Worm (Caenorhabditis elegans): ENCODE results near the gene pis-1.

Gene pis-1

ce11 chrIV:9832586-9832985 lies 36.2 kb upstream of the pis-1 start, which contains the start of gene kin-21:
Gene kin-21, plus strand, starts transcription at chrIV:9832886.
- no peak for TF ChIP-seq php-3 (GFP tag; IDR thresholded peaks at IDR 0.05)
- no peak for TF ChIP-seq ceh-20 (GFP tag; IDR thresholded peaks at IDR 0.05)
- TF ChIP-seq lin-15B (tag; optimal IDR thresholded peaks at IDR 0.05): no peak
- TF ChIP-seq unc-62 (GFP tag; optimal IDR thresholded peaks at IDR 0.05 in 1 of 2): no peak
- no peak for TF ChIP-seq unc-62 (tag; optimal IDR thresholded peaks at IDR 0.05)
- no peak for TF ChIP-seq nhr-28 (tag; optimal IDR thresholded peaks at IDR 0.05)
- TF ChIP-seq snpc-4 (tag; optimal IDR thresholded peaks at IDR 0.05): no peak
- TF ChIP-seq nhr-6 (tag; optimal IDR thresholded peaks at IDR 0.05): no peak
- TF ChIP-seq egl-27 (tag; optimal IDR thresholded peaks at IDR 0.05): no peak
- no peak for TF ChIP-seq mdt-29 (GFP tag; IDR thresholded peaks at IDR 0.05)
- TF ChIP-seq ces-1 (GFP tag; optimal IDR thresholded peaks at IDR 0.05): no peak
- no peak for TF ChIP-seq D1046.2 (GFP tag; IDR thresholded peaks at IDR 0.05)
- no peak for TF ChIP-seq F37D6.2 (tag; optimal IDR thresholded peaks at IDR 0.05)
- TF ChIP-seq F49E8.2 (tag; optimal IDR thresholded peaks at IDR 0.05; ENCODE audit: borderline replicate concordance): no peak
- no peak for TF ChIP-seq dmd-8 (GFP tag; IDR thresholded peaks at IDR 0.05)
- no peak for TF ChIP-seq gei-8 (GFP tag; optimal IDR thresholded peaks at IDR 0.05)
- no peak for TF ChIP-seq ZK337.2 (GFP tag; IDR thresholded peaks at IDR 0.05)

- TF ChIP-seq unc-130 (GFP tag; optimal IDR thresholded peaks at IDR 0.05) (peak; percentile 8), ceh-82 (tag; optimal IDR thresholded peaks at IDR 0.05) (no peak), lin-38 (GFP tag; IDR thresholded peaks at IDR 0.05) (peak; percentile 95), daf-12 (tag; optimal IDR thresholded peaks at IDR 0.05) (no peak), nhr-25 (tag; optimal IDR thresholded peaks at IDR 0.05; ENCODE audit: borderline replicate concordance, insufficient read depth) (no peak), pha-4 (GFP tag; IDR thresholded peaks at IDR 0.05) (no peak), pha-4 (tag; optimal IDR thresholded peaks at IDR 0.05) (no peak), tra-1 (GFP tag; IDR thresholded peaks at IDR 0.05) (0 out of 2 replicates have a peak, but pooled peaks have one; percentile 53), mes-2 (tag; optimal IDR thresholded peaks at IDR 0.05; ENCODE audit: poor library complexity, severe bottlenecking) (peak; percentile 8), zip-11 (GFP tag; IDR thresholded peaks at IDR 0.05) (no peak), mep-1 (tag; optimal IDR thresholded peaks at IDR 0.05) (no peak), F49E8.2 (tag; optimal IDR thresholded peaks at IDR 0.05; ENCODE audit: borderline replicate concordance) (peak; percentile 5), dpl-1 (GFP tag; optimal IDR thresholded peaks at IDR 0.05) (peak; percentile 71), mdl-1 (tag; optimal IDR thresholded peaks at IDR 0.05) (peak in 1 of 2 experiments; percentile 17), nhr-76 (tag; optimal IDR thresholded peaks at IDR 0.05) (no peak), nhr-28 (tag; optimal IDR thresholded peaks at IDR 0.05) (peak; percentile 3), unc-39 (tag; optimal IDR thresholded peaks at IDR 0.05) (no peak), nhr-42 (GFP tag; IDR thresholded peaks at IDR 0.05) (no peak), snpc-1.2 (GFP tag; IDR thresholded peaks at IDR 0.05) (peak; percentile 80), rbr-2 (tag; optimal IDR thresholded peaks at IDR 0.05) (no peak), zfp-3 (GFP tag; conservative IDR thresholded peaks at IDR 0.05) (no peak), pqm-1 (tag; optimal IDR thresholded peaks at IDR 0.05) (peak; percentile 27), D1046.2 (GFP tag; IDR thresholded peaks at IDR 0.05) (no peak)
Measured at ce11 chrIV:9825196-9825744, 28.9 kb upstream of the pis-1 start, which contains the start of gene mtr-4. Gene mtr-4, plus strand, starts transcription at chrIV:9825694.

ce11 chrIV:9824480-9824879 lies 28.1 kb upstream of the pis-1 start, which contains the start of gene catp-6:
Gene catp-6, minus strand, starts transcription at chrIV:9824580.
- TF ChIP-seq egl-27 (tag; optimal IDR thresholded peaks at IDR 0.05): no peak
- TF ChIP-seq unc-62 (GFP tag; optimal IDR thresholded peaks at IDR 0.05 in 1 of 2): no peak
- TF ChIP-seq unc-62 (tag; optimal IDR thresholded peaks at IDR 0.05): no peak
- no peak for TF ChIP-seq F26F4.8 (GFP tag; conservative IDR thresholded peaks at IDR 0.05)
- no peak for TF ChIP-seq R02D3.7 (tag; optimal IDR thresholded peaks at IDR 0.05)
- no peak for TF ChIP-seq Y105C5A.15 (GFP tag; IDR thresholded peaks at IDR 0.05)
- no peak for TF ChIP-seq duxl-1 (tag; optimal IDR thresholded peaks at IDR 0.05; ENCODE audit: poor library complexity)
- no peak for TF ChIP-seq spr-1 (tag; optimal IDR thresholded peaks at IDR 0.05)
- TF ChIP-seq nhr-6 (tag; optimal IDR thresholded peaks at IDR 0.05): no peak
- no peak for TF ChIP-seq hmg-1.1 (GFP tag; IDR thresholded peaks at IDR 0.05)
- TF ChIP-seq T20F7.1 (GFP tag; optimal IDR thresholded peaks at IDR 0.05): no peak
- no peak for TF ChIP-seq ceh-20 (GFP tag; IDR thresholded peaks at IDR 0.05)
- TF ChIP-seq nhr-11 (tag; optimal IDR thresholded peaks at IDR 0.05): no peak
- TF ChIP-seq ZK546.5 (tag; optimal IDR thresholded peaks at IDR 0.05): no peak
- no peak for TF ChIP-seq lsy-2 (tag; optimal IDR thresholded peaks at IDR 0.05)
- no peak for TF ChIP-seq arid-1 (GFP tag; conservative IDR thresholded peaks at IDR 0.05)
- TF ChIP-seq cey-2 (tag; optimal IDR thresholded peaks at IDR 0.05; ENCODE audit: borderline replicate concordance, insufficient read depth): no peak
- TF ChIP-seq ces-1 (GFP tag; optimal IDR thresholded peaks at IDR 0.05): no peak
